Worm (Caenorhabditis elegans) whole organism, L3 larva: Measurements from ENCODE around the gene din-1.
A peak's percentile ranks its signal among the peaks of the same experiment; 100 is the strongest.

Experiments
- R02D3.7 ChIP-seq: fragments of 150-350 bp; optimal IDR thresholded peaks from 2 replicates; lab custom pipeline; 2014; ENCODE audit warnings: missing biosample characterization, missing genetic modification characterization
- ZK546.5 ChIP-seq: sonication (generic microtip); optimal IDR thresholded peaks from 2 replicates; lab custom pipeline; 2017; ENCODE audit warnings: missing biosample characterization, missing genetic modification characterization
- aly-2 ChIP-seq: fragments of 150-350 bp; optimal IDR thresholded peaks from 2 replicates; lab custom pipeline; 2014; ENCODE audit warnings: missing biosample characterization, missing genetic modification characterization
- ama-1 ChIP-seq: fragments of 150-350 bp; optimal IDR thresholded peaks from 2 replicates; lab custom pipeline; 2018
- ceh-16 ChIP-seq: sonication (generic microtip); optimal IDR thresholded peaks from 2 replicates; lab custom pipeline; 2017; ENCODE audit warnings: missing biosample characterization, missing genetic modification characterization
- ceh-28 ChIP-seq: fragments of 150-350 bp; optimal IDR thresholded peaks from 2 replicates; lab custom pipeline; 2014; ENCODE audit warnings: missing biosample characterization, missing genetic modification reagents, missing genetic modification characterization
- ceh-82 ChIP-seq: fragments of 150-350 bp; optimal IDR thresholded peaks from 2 replicates; lab custom pipeline; 2014; ENCODE audit warnings: missing biosample characterization, missing genetic modification characterization
- ceh-9 ChIP-seq: sonication (generic microtip); optimal IDR thresholded peaks from 2 replicates; lab custom pipeline; 2018; ENCODE audit warnings: missing biosample characterization, missing genetic modification characterization
- daf-12 ChIP-seq: fragments of 150-350 bp; optimal IDR thresholded peaks from 2 replicates; lab custom pipeline; 2014; ENCODE audit warnings: missing biosample characterization, missing genetic modification reagents, missing genetic modification characterization
- egl-27 ChIP-seq: sonication (generic microtip); optimal IDR thresholded peaks from 4 replicates; lab custom pipeline; 2017; ENCODE audit warnings: missing biosample characterization, missing genetic modification reagents, missing genetic modification characterization
- egl-5 ChIP-seq: fragments of 150-350 bp; optimal IDR thresholded peaks from 2 replicates; lab custom pipeline; 2017; ENCODE audit warnings: missing biosample characterization, missing genetic modification reagents, missing genetic modification characterization, inconsistent platforms
- elt-1 ChIP-seq: fragments of 150-350 bp; optimal IDR thresholded peaks from 2 replicates; lab custom pipeline; 2014; ENCODE audit warnings: missing biosample characterization, missing genetic modification characterization
- elt-2 ChIP-seq: sonication (generic microtip); optimal IDR thresholded peaks from 2 replicates; lab custom pipeline; 2016; ENCODE audit warnings: missing genetic modification reagents, mild to moderate bottlenecking, missing genetic modification characterization, missing compliant biosample characterization
- elt-3 ChIP-seq, 3 experiments: fragments of 150-350 bp in 1 of 3; sonication (generic microtip) in 2 of 3; optimal IDR thresholded peaks; 2 replicates in 2 of 3; 4 replicates in 1 of 3; lab custom pipeline; 2014 to 2017; ENCODE audit warnings: missing biosample characterization in 3 of 3, missing genetic modification characterization in 3 of 3
- eor-1 ChIP-seq, 2 experiments: fragments of 150-350 bp; optimal IDR thresholded peaks; 2 replicates each; lab custom pipeline; 2014 to 2018; ENCODE audit warnings: missing biosample characterization in 2 of 2, missing genetic modification characterization in 2 of 2
- fkh-10 ChIP-seq: sonication (generic microtip); optimal IDR thresholded peaks from 2 replicates; lab custom pipeline; 2017; ENCODE audit warnings: missing biosample characterization, missing genetic modification reagents, missing genetic modification characterization
- fkh-2 ChIP-seq: fragments of 150-350 bp; optimal IDR thresholded peaks from 2 replicates; lab custom pipeline; 2014; ENCODE audit warnings: missing biosample characterization, missing genetic modification reagents, missing genetic modification characterization
- fos-1 ChIP-seq: fragments of 150-350 bp; optimal IDR thresholded peaks from 2 replicates; lab custom pipeline; 2014; ENCODE audit warnings: missing biosample characterization, missing genetic modification characterization
- hmg-11 ChIP-seq: sonication (generic microtip); optimal IDR thresholded peaks from 2 replicates; lab custom pipeline; 2016; ENCODE audit warnings: missing genetic modification characterization, missing compliant biosample characterization
- jun-1 ChIP-seq: fragments of 150-350 bp; optimal IDR thresholded peaks from 2 replicates; lab custom pipeline; 2014; ENCODE audit warnings: missing biosample characterization, missing genetic modification reagents, missing genetic modification characterization
- lin-15B ChIP-seq: fragments of 150-350 bp; optimal IDR thresholded peaks from 2 replicates; lab custom pipeline; 2014; ENCODE audit warnings: missing biosample characterization, missing genetic modification characterization
- lin-39 ChIP-seq: fragments of 150-350 bp; optimal IDR thresholded peaks from 2 replicates; lab custom pipeline; 2018; ENCODE audit warnings: missing biosample characterization, missing genetic modification reagents, missing genetic modification characterization
- lsy-12 ChIP-seq: sonication (generic microtip); optimal IDR thresholded peaks from 2 replicates; lab custom pipeline; 2016; ENCODE audit warnings: mild to moderate bottlenecking, missing genetic modification characterization, missing compliant biosample characterization
- mdl-1 ChIP-seq: fragments of 150-350 bp; optimal IDR thresholded peaks from 2 replicates; lab custom pipeline; 2014; ENCODE audit warnings: missing biosample characterization, missing genetic modification characterization
- mml-1 ChIP-seq: fragments of 150-350 bp; sonication (generic microtip); optimal IDR thresholded peaks from 3 replicates; lab custom pipeline; 2014; ENCODE audit warnings: missing biosample characterization, missing genetic modification characterization
- nfya-1 ChIP-seq: sonication (generic microtip); optimal IDR thresholded peaks from 2 replicates; lab custom pipeline; 2017; ENCODE audit warnings: missing genetic modification characterization, mild to moderate bottlenecking, missing compliant biosample characterization, antibody characterized with exemption, moderate library complexity; ENCODE audit not compliant: insufficient read depth
- nhr-11 ChIP-seq: fragments of 150-350 bp; optimal IDR thresholded peaks from 2 replicates; lab custom pipeline; 2014; ENCODE audit warnings: missing biosample characterization, missing genetic modification characterization
- nhr-12 ChIP-seq: fragments of 150-350 bp; optimal IDR thresholded peaks from 2 replicates; lab custom pipeline; 2014; ENCODE audit warnings: missing biosample characterization, missing genetic modification characterization
- nhr-23 ChIP-seq: fragments of 150-350 bp; optimal IDR thresholded peaks from 2 replicates; lab custom pipeline; 2014; ENCODE audit warnings: missing biosample characterization, missing genetic modification reagents, missing genetic modification characterization
- nhr-237 ChIP-seq: fragments of 150-350 bp; optimal IDR thresholded peaks from 2 replicates; lab custom pipeline; 2014; ENCODE audit warnings: missing biosample characterization, missing genetic modification characterization
- nhr-25 ChIP-seq: sonication (generic microtip); optimal IDR thresholded peaks from 2 replicates; lab custom pipeline; 2017; ENCODE audit warnings: missing biosample characterization, missing genetic modification characterization
- nhr-28 ChIP-seq: fragments of 150-350 bp; optimal IDR thresholded peaks from 2 replicates; lab custom pipeline; 2014; ENCODE audit warnings: missing biosample characterization, missing genetic modification characterization
- nhr-43 ChIP-seq: sonication (generic microtip); optimal IDR thresholded peaks from 2 replicates; lab custom pipeline; 2016; ENCODE audit warnings: mild to moderate bottlenecking, missing genetic modification characterization, missing compliant biosample characterization; ENCODE audit not compliant: poor library complexity, severe bottlenecking
- nhr-67 ChIP-seq: fragments of 150-350 bp; optimal IDR thresholded peaks from 2 replicates; lab custom pipeline; 2014; ENCODE audit warnings: missing biosample characterization, missing genetic modification characterization
- nhr-76 ChIP-seq: fragments of 150-350 bp; sonication (generic microtip); optimal IDR thresholded peaks from 5 replicates; lab custom pipeline; 2014; ENCODE audit warnings: missing biosample characterization, missing genetic modification characterization
- nhr-77 ChIP-seq: fragments of 150-350 bp; optimal IDR thresholded peaks from 2 replicates; lab custom pipeline; 2014; ENCODE audit warnings: missing biosample characterization, missing genetic modification characterization
- pha-4 ChIP-seq: fragments of 150-350 bp; optimal IDR thresholded peaks from 2 replicates; lab custom pipeline; 2014; ENCODE audit warnings: missing biosample characterization, missing genetic modification reagents, missing genetic modification characterization
- pqm-1 ChIP-seq: fragments of 150-350 bp; optimal IDR thresholded peaks from 2 replicates; lab custom pipeline; 2017; ENCODE audit warnings: missing biosample characterization, missing genetic modification characterization, inconsistent platforms
- sea-2 ChIP-seq: fragments of 150-350 bp; sonication (generic microtip); optimal IDR thresholded peaks from 4 replicates; lab custom pipeline; 2014; ENCODE audit warnings: missing biosample characterization, missing genetic modification reagents, missing genetic modification characterization
- skn-1 ChIP-seq: fragments of 150-350 bp; optimal IDR thresholded peaks from 2 replicates; lab custom pipeline; 2014; ENCODE audit warnings: missing biosample characterization, missing genetic modification characterization
- snpc-4 ChIP-seq: fragments of 150-350 bp; optimal IDR thresholded peaks from 2 replicates; lab custom pipeline; 2014; ENCODE audit warnings: missing biosample characterization, missing genetic modification characterization
- tbx-2 ChIP-seq: sonication (generic microtip); optimal IDR thresholded peaks from 2 replicates; lab custom pipeline; 2016; ENCODE audit warnings: mild to moderate bottlenecking, missing genetic modification characterization, missing compliant biosample characterization
- unc-39 ChIP-seq: sonication (generic microtip); optimal IDR thresholded peaks from 4 replicates; lab custom pipeline; 2017; ENCODE audit warnings: missing biosample characterization, missing genetic modification characterization
- unc-62 ChIP-seq: fragments of 150-350 bp; sonication (generic microtip); optimal IDR thresholded peaks from 4 replicates; lab custom pipeline; 2014; ENCODE audit warnings: missing biosample characterization, missing genetic modification reagents, missing genetic modification characterization
- zag-1 ChIP-seq: fragments of 150-350 bp; optimal IDR thresholded peaks from 2 replicates; lab custom pipeline; 2014; ENCODE audit warnings: missing biosample characterization, missing genetic modification characterization
- ztf-11 ChIP-seq: fragments of 150-350 bp; optimal IDR thresholded peaks from 2 replicates; lab custom pipeline; 2014; ENCODE audit warnings: missing biosample characterization, missing genetic modification characterization
- ztf-4 ChIP-seq: fragments of 150-350 bp; optimal IDR thresholded peaks from 2 replicates; lab custom pipeline; 2014; ENCODE audit warnings: missing biosample characterization, missing genetic modification characterization

Gene din-1

DNA sequence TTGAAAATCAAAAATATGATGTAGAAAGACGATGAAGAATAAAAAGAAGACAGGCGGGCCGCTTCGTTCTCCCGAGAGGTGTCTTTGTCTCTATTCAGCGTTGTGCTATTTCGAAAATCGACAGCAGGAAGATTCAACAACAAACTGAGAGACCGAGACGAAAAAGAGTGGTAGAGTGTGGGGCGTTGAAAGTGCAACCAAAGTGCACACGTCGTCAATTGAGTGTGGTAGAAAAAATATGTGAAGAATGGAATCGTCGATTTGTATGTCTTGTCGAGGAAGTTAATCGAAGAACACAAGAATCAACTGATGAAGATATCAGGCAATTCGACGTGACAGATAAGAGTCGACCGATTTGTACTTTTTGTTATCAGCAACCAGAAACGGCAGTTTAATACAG, 14.2 kb downstream of the din-1 start:
- TF ChIP-seq tbx-2 (tag; lab: Kevin White, UChicago) (no peak), skn-1 (tag; lab: Kevin White, UChicago) (peak; percentile 8), eor-1 (tag; optimal IDR thresholded peaks at IDR 0.05; lab: Kevin White, UChicago) (no peak), daf-12 (tag; lab: Kevin White, UChicago) (peak; percentile 69), egl-27 (peak; percentile 22), zag-1 (no peak), egl-5 (tag; lab: Kevin White, UChicago) (no peak), nhr-11 (no peak), nhr-77 (tag; lab: Kevin White, UChicago) (no peak), nhr-43 (tag; lab: Kevin White, UChicago) (peak; percentile 89), elt-1 (tag; lab: Kevin White, UChicago) (no peak), jun-1 (tag; lab: Kevin White, UChicago) (peak; percentile 58), R02D3.7 (tag; lab: Kevin White, UChicago) (peak; percentile 0), nfya-1 (tag; lab: Kevin White, UChicago) (peak; percentile 78), elt-2 (tag; lab: Kevin White, UChicago) (peak; percentile 95), nhr-25 (peak; percentile 90), ceh-28 (tag; lab: Kevin White, UChicago) (no peak), sea-2 (no peak), elt-3 (tag; optimal IDR thresholded peaks at IDR 0.05; lab: Kevin White, UChicago) (peak in 1 of 3 experiments; percentile 30), ztf-11 (no peak), unc-39 (tag; lab: Kevin White, UChicago) (no peak), mdl-1 (tag; lab: Kevin White, UChicago) (peak; percentile 53), nhr-67 (tag; lab: Kevin White, UChicago) (no peak), lin-15B (no peak), mml-1 (tag; lab: Kevin White, UChicago) (no peak), snpc-4 (peak; percentile 3), lsy-12 (tag; lab: Kevin White, UChicago) (no peak), nhr-28 (no peak), nhr-12 (tag; lab: Kevin White, UChicago) (no peak), ceh-9 (tag; lab: Kevin White, UChicago) (no peak), ZK546.5 (tag; lab: Kevin White, UChicago) (no peak), nhr-23 (peak; percentile 72), fkh-2 (no peak), hmg-11 (tag; lab: Kevin White, UChicago) (peak; percentile 40), lin-39 (tag; lab: Kevin White, UChicago) (peak; percentile 58), ama-1 (lab: Kevin White, UChicago) (peak; percentile 62), fkh-10 (no peak), nhr-76 (tag; lab: Kevin White, UChicago) (peak; percentile 88), fos-1 (tag; lab: Kevin White, UChicago) (no peak), nhr-237 (tag; lab: Kevin White, UChicago) (no peak), ceh-16 (tag; lab: Kevin White, UChicago) (no peak), unc-62 (peak; percentile 83), pqm-1 (tag; lab: Kevin White, UChicago) (peak; percentile 91), ztf-4 (tag; lab: Kevin White, UChicago) (no peak), ceh-82 (tag; lab: Kevin White, UChicago) (no peak), pha-4 (tag; lab: Kevin White, UChicago) (peak; percentile 79), aly-2 (tag; lab: Kevin White, UChicago) (no peak)
